Worm (Caenorhabditis elegans): ENCODE measurements around the gene ddo-1.

Gene ddo-1

ce11 chrV:17777127-17777526, at the start of gene ddo-1:
Gene ddo-1, minus strand, starts transcription at chrV:17777227.
- no peak for TF ChIP-seq fos-1 (tag; optimal IDR thresholded peaks at IDR 0.05)
- TF ChIP-seq vab-15 (tag; optimal IDR thresholded peaks at IDR 0.05) = no peak
- no peak for TF ChIP-seq C34B4.2 (tag; optimal IDR thresholded peaks at IDR 0.05)
- TF ChIP-seq jun-1 (tag; optimal IDR thresholded peaks at IDR 0.05) = no peak

ce11 chrV:17824610-17825009, 47.6 kb upstream of the ddo-1 start, which contains the start of gene srh-301:
Gene srh-301, plus strand, starts transcription at chrV:17824910.
- TF ChIP-seq nhr-77 (tag; optimal IDR thresholded peaks at IDR 0.05) (no peak), lin-13 (GFP tag; optimal IDR thresholded peaks at IDR 0.05) (no peak), Y116A8C.19 (tag; optimal IDR thresholded peaks at IDR 0.05; ENCODE audit: borderline replicate concordance) (no peak), unc-130 (tag; optimal IDR thresholded peaks at IDR 0.05) (no peak), pag-3 (tag; optimal IDR thresholded peaks at IDR 0.05; ENCODE audit: borderline replicate concordance, insufficient read depth) (no peak), lin-35 (GFP tag; optimal IDR thresholded peaks at IDR 0.05) (no peak), lin-14 (GFP tag; optimal IDR thresholded peaks at IDR 0.05) (no peak)

ce11 chrV:17821805-17822204, 44.8 kb upstream of the ddo-1 start, which contains the start of gene srh-300:
Gene srh-300, plus strand, starts transcription at chrV:17822105.
- TF ChIP-seq tlp-1 (tag; optimal IDR thresholded peaks at IDR 0.05) (no peak), fkh-8 (tag; optimal IDR thresholded peaks at IDR 0.05) (no peak), nhr-76 (tag; optimal IDR thresholded peaks at IDR 0.05) (no peak), dpl-1 (GFP tag; optimal IDR thresholded peaks at IDR 0.05) (no peak), blmp-1 (tag; optimal IDR thresholded peaks at IDR 0.05) (no peak), pag-3 (tag; optimal IDR thresholded peaks at IDR 0.05; ENCODE audit: borderline replicate concordance, insufficient read depth) (no peak), lin-39 (tag; optimal IDR thresholded peaks at IDR 0.05) (no peak), nhr-85 (tag) (no peak), snu-23 (GFP tag; optimal IDR thresholded peaks at IDR 0.05) (no peak), ama-1 (optimal IDR thresholded peaks at IDR 0.05) (no peak), elt-3 (tag; optimal IDR thresholded peaks at IDR 0.05) (no peak), unc-62 (GFP tag; optimal IDR thresholded peaks at IDR 0.05) (no peak), lsy-2 (tag; optimal IDR thresholded peaks at IDR 0.05) (no peak), unc-30 (tag; optimal IDR thresholded peaks at IDR 0.05) (no peak), elt-2 (tag; optimal IDR thresholded peaks at IDR 0.05) (no peak), snpc-4 (tag; optimal IDR thresholded peaks at IDR 0.05) (no peak), efl-1 (optimal IDR thresholded peaks at IDR 0.05) (no peak), efl-1 (GFP tag; optimal IDR thresholded peaks at IDR 0.05 in 1 of 2) (no peak), ceh-82 (tag; optimal IDR thresholded peaks at IDR 0.05) (no peak)

- no peak for TF ChIP-seq efl-1 (optimal IDR thresholded peaks at IDR 0.05)
- peak in 1 of 2 experiments; percentile 23 for TF ChIP-seq efl-1 (GFP tag; optimal IDR thresholded peaks at IDR 0.05 in 1 of 2)
- no peak for TF ChIP-seq nhr-20 (tag; optimal IDR thresholded peaks at IDR 0.05)
Observed at ce11 chrV:17819704-17820103, 42.7 kb upstream of the ddo-1 start.

- no peak for TF ChIP-seq swsn-7 (tag; optimal IDR thresholded peaks at IDR 0.05)
- TF ChIP-seq mef-2 (tag; optimal IDR thresholded peaks at IDR 0.05) = no peak
- no peak for TF ChIP-seq snu-23 (GFP tag; optimal IDR thresholded peaks at IDR 0.05)
- no peak for TF ChIP-seq efl-1 (optimal IDR thresholded peaks at IDR 0.05)
- TF ChIP-seq efl-1 (GFP tag; optimal IDR thresholded peaks at IDR 0.05 in 1 of 2) = peak in 1 of 2 experiments; percentile 14
- no peak for TF ChIP-seq ets-5 (GFP tag; IDR thresholded peaks at IDR 0.05)
Observed at ce11 chrV:17818567-17818966, 41.5 kb upstream of the ddo-1 start, which contains the start of gene srh-298. Gene srh-298, plus strand, starts transcription at chrV:17818867.

- TF ChIP-seq rnt-1 (tag; optimal IDR thresholded peaks at IDR 0.05) = no peak
Observed at ce11 chrV:17812127-17812526, 35.1 kb upstream of the ddo-1 start.
